Worm (Caenorhabditis elegans): Measurements from ENCODE around the gene fipr-5.

fipr-5 gene

ce11 chrV:10210244-10210643 lies 11.0 kb downstream of the fipr-5 start, which contains the start of gene tftc-3:
TSS of gene tftc-3 (minus strand) at chrV:10210344.
- TF ChIP-seq lin-35 (GFP tag; optimal IDR thresholded peaks at IDR 0.05) (no peak), aptf-2 (GFP tag; conservative IDR thresholded peaks at IDR 0.05) (no peak), lsl-1 (GFP tag; optimal IDR thresholded peaks at IDR 0.05) (no peak), madf-8 (GFP tag; conservative IDR thresholded peaks at IDR 0.05) (no peak), bed-2 (GFP tag; IDR thresholded peaks at IDR 0.05) (no peak), C06A6.2 (GFP tag; conservative IDR thresholded peaks at IDR 0.05) (no peak)

ce11 chrV:10206502-10206901 lies 14.7 kb downstream of the fipr-5 start, which contains the start of gene rpc-25:
TSS of gene rpc-25 (minus strand) at chrV:10206602.
- TF ChIP-seq let-607 (tag; optimal IDR thresholded peaks at IDR 0.05) (no peak), hrde-1 (tag; optimal IDR thresholded peaks at IDR 0.05; ENCODE audit: borderline replicate concordance) (peak; percentile 19), madf-6 (GFP tag; IDR thresholded peaks at IDR 0.05) (0 out of 2 replicates have a peak, but pooled peaks have one; percentile 24)

ce11 chrV:10205483-10205882 lies 15.7 kb downstream of the fipr-5 start, which contains the start of gene ZK856.16:
TSS of gene ZK856.16 (minus strand) at chrV:10205583.
- TF ChIP-seq ceh-91 (GFP tag; IDR thresholded peaks at IDR 0.05), result no peak
- no peak for TF ChIP-seq F22D6.2 (tag; optimal IDR thresholded peaks at IDR 0.05)
- no peak for TF ChIP-seq ztf-25 (GFP tag; IDR thresholded peaks at IDR 0.05)
- no peak for TF ChIP-seq B0261.1 (tag; optimal IDR thresholded peaks at IDR 0.05)
- no peak for TF ChIP-seq F49E8.2 (tag; optimal IDR thresholded peaks at IDR 0.05; ENCODE audit: insufficient read depth)
- no peak for TF ChIP-seq ztf-22 (GFP tag; optimal IDR thresholded peaks at IDR 0.05)
- no peak for TF ChIP-seq rcor-1 (GFP tag; IDR thresholded peaks at IDR 0.05)
- no peak for TF ChIP-seq atf-7 (tag; optimal IDR thresholded peaks at IDR 0.05)
- TF ChIP-seq tbp1 (GFP tag; optimal IDR thresholded peaks at IDR 0.05), result no peak
- TF ChIP-seq pha-4 (tag; optimal IDR thresholded peaks at IDR 0.05), result no peak
- TF ChIP-seq zim-3 (tag; optimal IDR thresholded peaks at IDR 0.05), result no peak
- no peak for TF ChIP-seq K12H6.12 (tag; optimal IDR thresholded peaks at IDR 0.05)
- no peak for TF ChIP-seq lin-35 (GFP tag; optimal IDR thresholded peaks at IDR 0.05)
- TF ChIP-seq F55B11.4 (tag; optimal IDR thresholded peaks at IDR 0.05; ENCODE audit: borderline replicate concordance, insufficient read depth), result no peak
- no peak for TF ChIP-seq efl-1 (GFP tag; optimal IDR thresholded peaks at IDR 0.05)
- TF ChIP-seq him-1 (tag; optimal IDR thresholded peaks at IDR 0.05), result no peak
- no peak for TF ChIP-seq F10E7.11 (tag; optimal IDR thresholded peaks at IDR 0.05)
- TF ChIP-seq tbx-9 (tag; optimal IDR thresholded peaks at IDR 0.05; ENCODE audit: borderline replicate concordance), result no peak
- TF ChIP-seq unc-130 (GFP tag; optimal IDR thresholded peaks at IDR 0.05), result no peak

DNA sequence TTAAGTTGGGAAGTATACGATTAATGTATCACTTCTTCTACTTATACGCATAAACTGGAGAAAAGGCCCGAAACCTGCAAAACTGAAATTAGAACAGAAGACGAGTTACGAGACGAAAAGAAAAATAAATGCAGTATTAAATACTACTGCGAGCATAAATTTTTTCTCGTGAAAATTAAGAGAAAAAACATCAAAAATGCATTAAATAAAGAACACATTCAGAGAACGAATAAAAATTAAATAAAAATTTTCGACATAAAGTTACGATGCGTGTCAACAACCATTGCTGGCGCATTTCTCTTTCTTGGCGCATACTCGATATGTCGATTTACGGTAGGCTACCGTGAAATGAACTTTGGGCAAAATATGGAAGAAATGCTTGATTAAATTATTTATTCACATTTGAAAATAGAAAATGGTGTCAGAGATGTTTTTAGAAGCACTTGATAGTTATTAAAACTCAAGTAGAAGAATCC lies 16.3 kb downstream of the fipr-5 start, which contains the start of the genes ZK856.19 and ZK856.11:
Gene ZK856.19, minus strand, starts transcription at position 51 of the 476 bp plus-strand sequence.
Gene ZK856.11, minus strand, starts transcription at position 76 of the 476 bp plus-strand sequence.
- TF ChIP-seq hrde-1 (tag; optimal IDR thresholded peaks at IDR 0.05; ENCODE audit: borderline replicate concordance) (peak; percentile 0), nfya-2 (GFP tag; IDR thresholded peaks at IDR 0.05) (no peak), ceh-79 (tag; optimal IDR thresholded peaks at IDR 0.05) (no peak), chd-7 (tag; optimal IDR thresholded peaks at IDR 0.05) (no peak), ceh-58 (GFP tag; IDR thresholded peaks at IDR 0.05) (no peak), Y53G8AR.9 (GFP tag; conservative IDR thresholded peaks at IDR 0.05) (0 out of 2 replicates have a peak, but pooled peaks have one; percentile 65), repo-1 (tag; optimal IDR thresholded peaks at IDR 0.05) (no peak), lir-1 (GFP tag; conservative IDR thresholded peaks at IDR 0.05) (no peak), attf-6 (GFP tag; IDR thresholded peaks at IDR 0.05) (no peak), C06A6.2 (GFP tag; conservative IDR thresholded peaks at IDR 0.05) (no peak), egrh-3 (GFP tag; IDR thresholded peaks at IDR 0.05) (no peak), ama-1 (optimal IDR thresholded peaks at IDR 0.05) (no peak), ama-1 (GFP tag; optimal IDR thresholded peaks at IDR 0.05) (no peak), T07F8.4 (tag; optimal IDR thresholded peaks at IDR 0.05) (no peak), ccch-3 (GFP tag; optimal IDR thresholded peaks at IDR 0.05) (no peak), Y67H2A.10 (GFP tag; conservative IDR thresholded peaks at IDR 0.05) (no peak), ztf-18 (tag; optimal IDR thresholded peaks at IDR 0.05) (peak; percentile 93), attf-3 (GFP tag; conservative IDR thresholded peaks at IDR 0.05) (no peak), xnd-1 (tag; optimal IDR thresholded peaks at IDR 0.05) (no peak), attf-5 (GFP tag; optimal IDR thresholded peaks at IDR 0.05) (no peak), B0261.1 (tag; optimal IDR thresholded peaks at IDR 0.05) (no peak)
